Worm (Caenorhabditis elegans) whole organism, young adult: ENCODE data around the gene vem-1.

Experiments used
- K11D2.4 ChIP-seq: fragments of 200-800 bp; sonication (Bioruptor generic); IDR thresholded peaks from 2 replicates; pipeline ENCODE4 v1.3.6; 2022; ENCODE audit warnings: missing genetic modification reagents, missing genetic modification characterization, missing compliant biosample characterization
- Y67H2A.10 ChIP-seq: fragments of 200-800 bp; sonication (Bioruptor generic); conservative IDR thresholded peaks from 2 replicates; pipeline ENCODE4 v1.3.6; 2022; ENCODE audit warnings: missing genetic modification reagents, missing genetic modification characterization, missing compliant biosample characterization
- dpl-1 ChIP-seq: fragments of 150-350 bp; optimal IDR thresholded peaks from 2 replicates; lab custom pipeline; 2014; ENCODE audit warnings: missing biosample characterization, missing genetic modification reagents, missing genetic modification characterization
- gei-17 ChIP-seq: fragments of 200-800 bp; sonication (Bioruptor generic); optimal IDR thresholded peaks from 2 replicates; lab custom pipeline; 2018; ENCODE audit warnings: mild to moderate bottlenecking, missing genetic modification characterization, missing compliant biosample characterization
- hrde-1 ChIP-seq: sonication (generic microtip); optimal IDR thresholded peaks from 2 replicates; lab custom pipeline; 2016; ENCODE audit warnings: missing genetic modification characterization, mild to moderate bottlenecking, missing compliant biosample characterization, moderate library complexity, missing genotype, missing genetic modification reagents, borderline replicate concordance
- lin-26 ChIP-seq: fragments of 200-800 bp; sonication (Bioruptor generic); IDR thresholded peaks from 2 replicates; pipeline ENCODE4 v1.3.6; 2022; ENCODE audit warnings: missing genetic modification reagents, missing genetic modification characterization, missing compliant biosample characterization

ce11 chrX:8069293-8069692 is 19.1 kb downstream of the vem-1 start, which contains the start of gene C18A11.1:
- TF ChIP-seq lin-26 (GFP tag; lab: Robert Waterston, UW) (no peak), gei-17 (GFP tag; lab: Kevin White, UChicago) (no peak), K11D2.4 (GFP tag; lab: Robert Waterston, UW) (no peak), hrde-1 (tag; lab: Kevin White, UChicago) (no peak), dpl-1 (GFP tag; lab: Kevin White, UChicago) (no peak), Y67H2A.10 (no peak)
